Worm (Caenorhabditis elegans) whole organism, L1 larva: Measurements from ENCODE around the gene ech-3.

Source experiments
- C04F5.9 ChIP-seq: sonication (generic microtip); optimal IDR thresholded peaks from 2 replicates; lab custom pipeline; 2016; ENCODE audit warnings: missing genetic modification characterization, missing compliant biosample characterization
- C16A3.4 ChIP-seq: fragments of 150-350 bp; optimal IDR thresholded peaks from 2 replicates; lab custom pipeline; 2014; ENCODE audit warnings: missing biosample characterization, missing genetic modification characterization
- F16B12.6 ChIP-seq: fragments of 150-350 bp; optimal IDR thresholded peaks from 2 replicates; lab custom pipeline; 2014; ENCODE audit warnings: missing biosample characterization, missing genetic modification characterization
- alr-1 ChIP-seq: fragments of 200-800 bp; sonication (Bioruptor generic); optimal IDR thresholded peaks from 2 replicates; lab custom pipeline; 2018; ENCODE audit warnings: borderline replicate concordance, mild to moderate bottlenecking, missing genetic modification characterization, missing compliant biosample characterization
- ama-1 ChIP-seq: fragments of 150-350 bp; optimal IDR thresholded peaks from 2 replicates; lab custom pipeline; 2014
- blmp-1 ChIP-seq: fragments of 150-350 bp; optimal IDR thresholded peaks from 2 replicates; lab custom pipeline; 2014; ENCODE audit warnings: missing biosample characterization, missing genetic modification characterization
- ceh-63 ChIP-seq: fragments of 200-800 bp; sonication (Bioruptor generic); optimal IDR thresholded peaks from 2 replicates; lab custom pipeline; 2018; ENCODE audit warnings: mild to moderate bottlenecking, missing genetic modification characterization, missing compliant biosample characterization
- ceh-8 ChIP-seq: fragments of 200-800 bp; sonication (Bioruptor generic); optimal IDR thresholded peaks from 2 replicates; lab custom pipeline; 2018; ENCODE audit warnings: mild to moderate bottlenecking, missing genetic modification characterization, moderate library complexity, missing compliant biosample characterization
- ceh-82 ChIP-seq, 3 experiments: fragments of 150-350 bp in 1 of 3; sonication (generic microtip) in 2 of 3; optimal IDR thresholded peaks; 2 replicates each; lab custom pipeline; 2014 to 2017; ENCODE audit warnings: missing biosample characterization in 3 of 3, missing genetic modification characterization in 3 of 3
- ceh-88 ChIP-seq: fragments of 200-800 bp; sonication (Bioruptor generic); IDR thresholded peaks from 2 replicates; pipeline ENCODE4 v1.3.6; 2022; ENCODE audit warnings: missing genetic modification characterization, missing compliant biosample characterization
- dpl-1 ChIP-seq, 3 experiments: fragments of 150-350 bp in 2 of 3; sonication (generic microtip) in 1 of 3; optimal IDR thresholded peaks; 2 replicates each; lab custom pipeline; 2014 to 2017; ENCODE audit warnings: missing biosample characterization in 3 of 3, missing genetic modification characterization in 3 of 3, missing genetic modification reagents in 3 of 3
- dsc-1 ChIP-seq: sonication (generic microtip); optimal IDR thresholded peaks from 2 replicates; lab custom pipeline; 2016; ENCODE audit warnings: mild to moderate bottlenecking, missing genetic modification characterization, missing compliant biosample characterization
- efl-1 ChIP-seq, 4 experiments: fragments of 150-350 bp; optimal IDR thresholded peaks in 3 of 4; peaks in 1 of 4; 1 replicate in 1 of 4; 2 replicates in 3 of 4; lab custom pipeline; 2014; ENCODE audit warnings: missing biosample characterization in 2 of 4, missing genetic modification characterization in 2 of 4, missing genetic modification reagents in 2 of 4
- egl-27 ChIP-seq, 2 experiments: fragments of 150-350 bp in 1 of 2; sonication (generic microtip); optimal IDR thresholded peaks; 3 replicates each; lab custom pipeline; 2017 to 2018; ENCODE audit warnings: missing biosample characterization in 2 of 2, missing genetic modification characterization in 2 of 2, missing genetic modification reagents in 2 of 2
- elt-2 ChIP-seq: sonication (generic microtip); optimal IDR thresholded peaks from 2 replicates; lab custom pipeline; 2016; ENCODE audit warnings: missing genetic modification characterization, mild to moderate bottlenecking, inconsistent platforms, missing compliant biosample characterization, missing genetic modification reagents
- elt-3 ChIP-seq, 6 experiments: fragments of 150-350 bp in 1 of 6; sonication (generic microtip); optimal IDR thresholded peaks; 2 replicates each; lab custom pipeline; 2017 to 2018; ENCODE audit warnings: missing biosample characterization in 6 of 6, missing genetic modification characterization in 6 of 6, inconsistent platforms in 1 of 6
- fkh-10 ChIP-seq: sonication (generic microtip); optimal IDR thresholded peaks from 2 replicates; lab custom pipeline; 2017; ENCODE audit warnings: missing biosample characterization, missing genetic modification reagents, missing genetic modification characterization
- fkh-4 ChIP-seq: sonication (generic microtip); optimal IDR thresholded peaks from 2 replicates; lab custom pipeline; 2016; ENCODE audit warnings: missing compliant biosample characterization, missing genetic modification characterization, borderline replicate concordance
- fkh-8 ChIP-seq: sonication (generic microtip); optimal IDR thresholded peaks from 2 replicates; lab custom pipeline; 2016; ENCODE audit warnings: mild to moderate bottlenecking, missing genetic modification characterization, missing compliant biosample characterization
- hlh-17 ChIP-seq: fragments of 200-800 bp; sonication (Bioruptor generic); optimal IDR thresholded peaks from 2 replicates; lab custom pipeline; 2018; ENCODE audit warnings: missing genetic modification characterization, mild to moderate bottlenecking, missing compliant biosample characterization, moderate library complexity, borderline replicate concordance
- hlh-4 ChIP-seq: sonication (generic microtip); optimal IDR thresholded peaks from 2 replicates; lab custom pipeline; 2016; ENCODE audit warnings: mild to moderate bottlenecking, missing genetic modification characterization, missing compliant biosample characterization
- irx-1 ChIP-seq: sonication (generic microtip); optimal IDR thresholded peaks from 2 replicates; lab custom pipeline; 2016; ENCODE audit warnings: missing genetic modification characterization, missing compliant biosample characterization
- isw-1 ChIP-seq: fragments of 200-800 bp; sonication (Bioruptor generic); IDR thresholded peaks from 2 replicates; pipeline ENCODE4 v1.3.6; 2022; ENCODE audit warnings: missing genetic modification characterization, missing compliant biosample characterization
- lin-14 ChIP-seq: fragments of 200-800 bp; sonication (Bioruptor generic); optimal IDR thresholded peaks from 2 replicates; lab custom pipeline; 2018; ENCODE audit warnings: mild to moderate bottlenecking, missing genetic modification characterization, moderate library complexity, missing compliant biosample characterization
- lin-35 ChIP-seq, 2 experiments: fragments of 150-350 bp; optimal IDR thresholded peaks; 2 replicates each; lab custom pipeline; 2014; ENCODE audit warnings: missing biosample characterization in 2 of 2, missing genetic modification characterization in 2 of 2, missing genetic modification reagents in 2 of 2
- lin-39 ChIP-seq: fragments of 150-350 bp; optimal IDR thresholded peaks from 2 replicates; lab custom pipeline; 2014; ENCODE audit warnings: missing biosample characterization, missing genetic modification reagents, missing genetic modification characterization
- lir-3 ChIP-seq: sonication (generic microtip); optimal IDR thresholded peaks from 2 replicates; lab custom pipeline; 2016; ENCODE audit warnings: mild to moderate bottlenecking, missing genetic modification characterization, moderate library complexity, missing compliant biosample characterization; ENCODE audit not compliant: poor library complexity
- lsy-2 ChIP-seq, 2 experiments: fragments of 150-350 bp; optimal IDR thresholded peaks; 2 replicates each; lab custom pipeline; 2014; ENCODE audit warnings: missing biosample characterization in 2 of 2, missing genetic modification characterization in 2 of 2
- mdl-1 ChIP-seq, 2 experiments: fragments of 150-350 bp; optimal IDR thresholded peaks; 2 replicates each; lab custom pipeline; 2014 to 2017; ENCODE audit warnings: missing biosample characterization in 2 of 2, missing genetic modification characterization in 2 of 2, inconsistent platforms in 1 of 2
- mef-2 ChIP-seq: fragments of 150-350 bp; optimal IDR thresholded peaks from 2 replicates; lab custom pipeline; 2014; ENCODE audit warnings: missing biosample characterization, missing genetic modification characterization
- mep-1 ChIP-seq: fragments of 150-350 bp; optimal IDR thresholded peaks from 2 replicates; lab custom pipeline; 2014; ENCODE audit warnings: missing biosample characterization, missing genetic modification characterization
- nhr-11 ChIP-seq: fragments of 150-350 bp; optimal IDR thresholded peaks from 2 replicates; lab custom pipeline; 2014; ENCODE audit warnings: missing biosample characterization, missing genetic modification characterization
- nhr-20 ChIP-seq: sonication (generic microtip); optimal IDR thresholded peaks from 2 replicates; lab custom pipeline; 2016; ENCODE audit warnings: mild to moderate bottlenecking, missing genetic modification characterization, missing compliant biosample characterization
- nhr-47 ChIP-seq: sonication (generic microtip); optimal IDR thresholded peaks from 2 replicates; lab custom pipeline; 2016; ENCODE audit warnings: mild to moderate bottlenecking, missing genetic modification characterization, moderate library complexity, missing compliant biosample characterization
- nhr-71 ChIP-seq: sonication (generic microtip); optimal IDR thresholded peaks from 2 replicates; lab custom pipeline; 2016; ENCODE audit warnings: mild to moderate bottlenecking, missing genetic modification characterization, moderate library complexity, missing compliant biosample characterization
- nhr-90 ChIP-seq: sonication (generic microtip); optimal IDR thresholded peaks from 2 replicates; lab custom pipeline; 2016; ENCODE audit warnings: mild to moderate bottlenecking, missing genetic modification characterization, missing compliant biosample characterization; ENCODE audit not compliant: poor library complexity
- pqm-1 ChIP-seq: sonication (generic microtip); optimal IDR thresholded peaks from 3 replicates; lab custom pipeline; 2017; ENCODE audit warnings: missing biosample characterization, missing genetic modification characterization
- rnt-1 ChIP-seq: sonication (generic microtip); optimal IDR thresholded peaks from 2 replicates; lab custom pipeline; 2016; ENCODE audit warnings: mild to moderate bottlenecking, missing genetic modification characterization, moderate library complexity, missing compliant biosample characterization
- sox-4 ChIP-seq: sonication (generic microtip); optimal IDR thresholded peaks from 2 replicates; lab custom pipeline; 2016; ENCODE audit warnings: missing genetic modification characterization, missing compliant biosample characterization
- sptf-1 ChIP-seq: fragments of 150-350 bp; optimal IDR thresholded peaks from 2 replicates; lab custom pipeline; 2014; ENCODE audit warnings: missing biosample characterization, missing genetic modification characterization
- tbx-2 ChIP-seq: sonication (generic microtip); optimal IDR thresholded peaks from 2 replicates; lab custom pipeline; 2016; ENCODE audit warnings: missing genetic modification characterization, missing compliant biosample characterization
- vab-15 ChIP-seq: sonication (generic microtip); optimal IDR thresholded peaks from 2 replicates; lab custom pipeline; 2017; ENCODE audit warnings: missing genotype, mild to moderate bottlenecking, missing genetic modification characterization, missing compliant biosample characterization
- ztf-11 ChIP-seq, 2 experiments: sonication (generic microtip); optimal IDR thresholded peaks; 2 replicates each; lab custom pipeline; 2016 to 2017; ENCODE audit warnings: missing genetic modification characterization in 2 of 2, missing biosample characterization in 1 of 2, missing compliant biosample characterization in 1 of 2

Gene ech-3

ce11 chrV:8022040-8022439, at the start of gene ech-3:
TSS of gene ech-3 (plus strand) at chrV:8022217.
- TF ChIP-seq ceh-8 (GFP tag; lab: Kevin White, UChicago) (no peak), efl-1 (optimal IDR thresholded peaks at IDR 0.05; lab: Kevin White, UChicago) (peak in 1 of 2 experiments; percentile 5), efl-1 (GFP tag; optimal IDR thresholded peaks at IDR 0.05 in 1 of 2; lab: Kevin White, UChicago) (peak in 1 of 2 experiments; percentile 84), dpl-1 (GFP tag; optimal IDR thresholded peaks at IDR 0.05; lab: Kevin White, UChicago) (no peak), nhr-20 (tag; lab: Kevin White, UChicago) (peak; percentile 31), lin-35 (GFP tag; optimal IDR thresholded peaks at IDR 0.05; lab: Kevin White, UChicago) (peak in 1 of 2 experiments; percentile 30), blmp-1 (tag; lab: Kevin White, UChicago) (peak; percentile 8), irx-1 (no peak)

DNA sequence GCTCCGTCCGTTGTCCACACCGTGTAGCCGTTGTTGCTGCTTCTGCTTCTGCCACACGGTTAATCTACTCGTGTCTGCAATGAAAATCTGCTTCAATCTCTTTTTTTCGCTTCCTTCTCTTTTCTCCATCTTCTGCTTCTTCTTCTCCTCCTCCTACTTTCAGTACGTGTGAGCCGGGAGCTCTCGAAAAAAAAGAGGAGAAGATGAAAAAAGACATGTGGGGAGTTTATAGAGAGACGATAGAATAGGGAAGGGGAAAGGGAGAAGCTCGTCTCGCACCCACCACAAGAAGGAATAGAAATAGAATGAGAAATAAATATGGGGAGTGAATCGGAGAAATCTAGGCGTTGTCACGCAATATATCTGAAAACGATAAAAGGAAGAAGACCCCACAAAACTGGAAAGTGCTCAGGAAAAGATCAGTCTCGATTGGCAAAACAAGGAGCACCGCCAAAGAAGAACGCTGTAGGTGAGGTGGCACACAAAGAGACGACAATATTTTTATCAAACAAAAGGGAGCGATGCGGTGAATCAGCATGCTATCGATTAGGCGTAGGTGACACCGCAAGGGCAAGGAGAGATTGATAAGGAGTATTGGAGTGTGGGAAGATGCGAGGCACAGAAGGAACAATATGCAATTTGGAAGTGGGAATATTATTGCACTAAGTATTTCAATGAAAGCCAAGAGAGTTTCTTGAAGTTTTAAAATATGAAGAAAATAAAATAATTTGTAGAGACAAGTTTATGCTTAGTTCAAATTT, 44.1 kb upstream of the ech-3 start, which contains the start of gene let-413:
Gene let-413, minus strand, starts transcription at position 76 of the 761 bp plus-strand sequence.
- TF ChIP-seq lin-35 (GFP tag; optimal IDR thresholded peaks at IDR 0.05; lab: Kevin White, UChicago) (peak in 1 of 2 experiments; percentile 15), ceh-88 (GFP tag; lab: Robert Waterston, UW) (no peak), elt-3 (tag; optimal IDR thresholded peaks at IDR 0.05; lab: Kevin White, UChicago) (peak in 1 of 6 experiments; percentile 6), mep-1 (tag; lab: Kevin White, UChicago) (peak; percentile 9), nhr-11 (tag; lab: Kevin White, UChicago) (no peak), lsy-2 (tag; optimal IDR thresholded peaks at IDR 0.05; lab: Kevin White, UChicago) (peak in 1 of 2 experiments; percentile 7), elt-2 (tag; lab: Kevin White, UChicago) (peak; percentile 33), isw-1 (GFP tag; lab: Robert Waterston, UW) (no peak), F16B12.6 (tag; lab: Kevin White, UChicago) (no peak), efl-1 (optimal IDR thresholded peaks at IDR 0.05; lab: Kevin White, UChicago) (no peak), efl-1 (GFP tag; optimal IDR thresholded peaks at IDR 0.05 in 1 of 2; lab: Kevin White, UChicago) (peak in 1 of 2 experiments; percentile 31), fkh-8 (tag; lab: Kevin White, UChicago) (peak; percentile 12), nhr-90 (peak; percentile 17), ceh-82 (tag; optimal IDR thresholded peaks at IDR 0.05; lab: Kevin White, UChicago) (peak in 1 of 3 experiments; percentile 35), fkh-4 (no peak), lin-14 (GFP tag; lab: Kevin White, UChicago) (peak; percentile 72)
- TF ChIP-seq, all 84 proteins: peak for 10

DNA sequence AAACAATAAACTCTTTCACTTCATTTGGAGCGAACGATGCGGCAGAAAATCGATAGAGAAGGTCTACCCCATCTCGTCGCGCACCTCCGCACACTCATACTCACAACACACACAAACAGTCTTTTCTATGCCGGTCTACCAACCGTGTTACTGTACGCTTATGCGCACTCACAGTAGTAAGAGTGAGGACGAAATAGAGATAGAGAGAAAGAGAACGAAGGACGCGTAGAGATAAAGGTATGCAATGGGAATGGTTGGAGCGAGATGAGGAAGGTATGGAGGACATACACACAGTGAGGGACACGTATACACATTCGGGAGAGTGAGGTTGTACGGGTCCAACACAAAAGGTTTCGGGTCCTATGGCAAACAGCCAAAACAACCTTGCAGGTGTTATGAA, 43.2 kb upstream of the ech-3 start:
- no peak for TF ChIP-seq tbx-2
- TF ChIP-seq vab-15: no peak
- TF ChIP-seq F16B12.6 (tag; lab: Kevin White, UChicago): peak; percentile 10
- peak; percentile 46 for TF ChIP-seq C16A3.4 (tag; lab: Kevin White, UChicago)
- TF ChIP-seq ztf-11 (tag; optimal IDR thresholded peaks at IDR 0.05; lab: Kevin White, UChicago): no peak
- TF ChIP-seq nhr-20 (tag; lab: Kevin White, UChicago): peak; percentile 56
- no peak for TF ChIP-seq ceh-63 (GFP tag; lab: Kevin White, UChicago)
- TF ChIP-seq pqm-1: no peak
- no peak for TF ChIP-seq elt-2 (tag; lab: Kevin White, UChicago)
- peak; percentile 77 for TF ChIP-seq blmp-1 (tag; lab: Kevin White, UChicago)
- TF ChIP-seq lin-14 (GFP tag; lab: Kevin White, UChicago): peak; percentile 71
- TF ChIP-seq rnt-1: no peak
- TF ChIP-seq mep-1 (tag; lab: Kevin White, UChicago): peak; percentile 24
- TF ChIP-seq nhr-71 (tag; lab: Kevin White, UChicago): peak; percentile 7
- TF ChIP-seq ceh-82 (tag; optimal IDR thresholded peaks at IDR 0.05; lab: Kevin White, UChicago): no peak
- no peak for TF ChIP-seq hlh-17 (GFP tag; lab: Kevin White, UChicago)
- TF ChIP-seq isw-1 (GFP tag; lab: Robert Waterston, UW): no peak
- TF ChIP-seq sox-4 (tag; lab: Kevin White, UChicago): no peak
- TF ChIP-seq C04F5.9 (tag; lab: Kevin White, UChicago): no peak
- TF ChIP-seq dpl-1 (GFP tag; optimal IDR thresholded peaks at IDR 0.05; lab: Kevin White, UChicago): peak in 2 of 3 experiments; percentile 12 to 31
- no peak for TF ChIP-seq alr-1 (tag; lab: Kevin White, UChicago)
- no peak for TF ChIP-seq dsc-1 (tag; lab: Kevin White, UChicago)
- no peak for TF ChIP-seq lir-3 (tag; lab: Kevin White, UChicago)
- TF ChIP-seq ama-1: no peak
- peak in 1 of 2 experiments; percentile 27 for TF ChIP-seq mdl-1 (tag; optimal IDR thresholded peaks at IDR 0.05; lab: Kevin White, UChicago)
- TF ChIP-seq egl-27 (tag; optimal IDR thresholded peaks at IDR 0.05; lab: Kevin White, UChicago): no peak
- no peak for TF ChIP-seq fkh-10
- TF ChIP-seq mef-2 (tag; lab: Kevin White, UChicago): no peak
- no peak for TF ChIP-seq lin-39 (tag; lab: Kevin White, UChicago)
- no peak for TF ChIP-seq ceh-8 (GFP tag; lab: Kevin White, UChicago)
- TF ChIP-seq nhr-47 (tag; lab: Kevin White, UChicago): no peak
- no peak for TF ChIP-seq hlh-4
- TF ChIP-seq sptf-1 (tag; lab: Kevin White, UChicago): no peak
